Worm (Caenorhabditis elegans): Measurements from ENCODE around the gene swsn-4.

Gene swsn-4

ce11 chrIV:11109771-11110170 lies 16.1 kb upstream of the swsn-4 start, which contains the start of gene pigk-1 (continued):
- TF ChIP-seq ceh-27 (GFP tag; optimal IDR thresholded peaks at IDR 0.05) (peak; percentile 2), ztf-22 (GFP tag; optimal IDR thresholded peaks at IDR 0.05) (no peak), hrde-1 (tag; optimal IDR thresholded peaks at IDR 0.05; ENCODE audit: borderline replicate concordance) (no peak), attf-3 (GFP tag; conservative IDR thresholded peaks at IDR 0.05) (no peak), ceh-91 (GFP tag; IDR thresholded peaks at IDR 0.05) (no peak), zim-3 (tag; optimal IDR thresholded peaks at IDR 0.05) (no peak), nhr-80 (tag; optimal IDR thresholded peaks at IDR 0.05) (no peak), sptf-2 (GFP tag; optimal IDR thresholded peaks at IDR 0.05) (no peak), gei-17 (GFP tag; optimal IDR thresholded peaks at IDR 0.05) (no peak), Y95B8A.8 (GFP tag; IDR thresholded peaks at IDR 0.05) (no peak), die-1 (tag; optimal IDR thresholded peaks at IDR 0.05) (no peak), snpc-3.4 (tag; optimal IDR thresholded peaks at IDR 0.05) (peak; percentile 43), F49E8.2 (tag; optimal IDR thresholded peaks at IDR 0.05; ENCODE audit: insufficient read depth) (peak; percentile 69), madf-8 (GFP tag; conservative IDR thresholded peaks at IDR 0.05) (peak; percentile 35; the same call in 1 of the 2 replicates), tlf-1 (GFP tag; optimal IDR thresholded peaks at IDR 0.05) (peak; percentile 29), aptf-2 (GFP tag; conservative IDR thresholded peaks at IDR 0.05) (no peak), pbrm-1 (GFP tag; IDR thresholded peaks at IDR 0.05) (no peak), Y56A3A.18 (GFP tag; IDR thresholded peaks at IDR 0.05) (no peak), F57C9.4 (tag; optimal IDR thresholded peaks at IDR 0.05) (no peak), mel-28 (tag; optimal IDR thresholded peaks at IDR 0.05; ENCODE audit: borderline replicate concordance) (no peak), F55B11.4 (tag; optimal IDR thresholded peaks at IDR 0.05; ENCODE audit: borderline replicate concordance, insufficient read depth) (no peak), egl-44 (GFP tag; IDR thresholded peaks at IDR 0.05) (no peak), cebp-1 (GFP tag; IDR thresholded peaks at IDR 0.05) (no peak), cebp-1 (tag; optimal IDR thresholded peaks at IDR 0.05) (no peak), him-1 (tag; optimal IDR thresholded peaks at IDR 0.05) (no peak), ama-1 (optimal IDR thresholded peaks at IDR 0.05) (no peak), ama-1 (GFP tag; optimal IDR thresholded peaks at IDR 0.05) (peak in 1 of 2 experiments; percentile 30), xnd-1 (tag; optimal IDR thresholded peaks at IDR 0.05) (peak; percentile 40), repo-1 (tag; optimal IDR thresholded peaks at IDR 0.05) (no peak), T07F8.4 (tag; optimal IDR thresholded peaks at IDR 0.05) (no peak), madf-6 (GFP tag; IDR thresholded peaks at IDR 0.05) (peak; percentile 82), sea-2 (GFP tag; IDR thresholded peaks at IDR 0.05) (no peak), sdz-38 (tag; optimal IDR thresholded peaks at IDR 0.05) (no peak), nhr-120 (GFP tag; IDR thresholded peaks at IDR 0.05) (no peak), somi-1 (GFP tag; optimal IDR thresholded peaks at IDR 0.05) (no peak), dpl-1 (GFP tag; optimal IDR thresholded peaks at IDR 0.05) (no peak), let-526 (GFP tag; IDR thresholded peaks at IDR 0.05) (no peak), unc-62 (GFP tag; optimal IDR thresholded peaks at IDR 0.05) (no peak), chd-7 (tag; optimal IDR thresholded peaks at IDR 0.05) (no peak), ztf-25 (GFP tag; IDR thresholded peaks at IDR 0.05) (no peak), zfh-2 (GFP tag; conservative IDR thresholded peaks at IDR 0.05) (no peak), akir-1 (GFP tag; optimal IDR thresholded peaks at IDR 0.05) (no peak), Y53G8AR.9 (GFP tag; conservative IDR thresholded peaks at IDR 0.05) (peak; percentile 24; the same call in 1 of the 2 replicates), hlh-12 (tag; optimal IDR thresholded peaks at IDR 0.05) (no peak), ztf-26 (tag; optimal IDR thresholded peaks at IDR 0.05) (no peak), tbp1 (GFP tag; optimal IDR thresholded peaks at IDR 0.05) (peak; percentile 50), ztf-18 (tag; optimal IDR thresholded peaks at IDR 0.05) (no peak), fkh-3 (tag; optimal IDR thresholded peaks at IDR 0.05) (no peak), ccch-3 (GFP tag; optimal IDR thresholded peaks at IDR 0.05) (no peak), cebp-2 (GFP tag; IDR thresholded peaks at IDR 0.05) (0 out of 2 replicates have a peak, but pooled peaks have one; percentile 41)
